Fruit fly (Drosophila melanogaster) whole organism, adult: Measurements from ENCODE around the gene CG6443.

Source experiments
- CG11617 ChIP-seq: fragments of 200-800 bp; sonication (Bioruptor generic); optimal IDR thresholded peaks from 2 replicates; lab custom pipeline; 2017; ENCODE audit warnings: mild to moderate bottlenecking, missing biosample characterization, missing genetic modification reagents, missing genetic modification characterization
- CG1620 ChIP-seq: fragments of 200-800 bp; sonication (Bioruptor generic); optimal IDR thresholded peaks from 2 replicates; lab custom pipeline; 2016; ENCODE audit warnings: missing biosample characterization, missing genetic modification characterization
- CG7101 ChIP-seq: fragments of 200-800 bp; sonication (Bioruptor generic); optimal IDR thresholded peaks from 2 replicates; lab custom pipeline; 2018; ENCODE audit warnings: missing biosample characterization, mild to moderate bottlenecking, missing genetic modification characterization, moderate library complexity
- Clk ChIP-seq: fragments of 200-800 bp; sonication (Bioruptor generic); optimal IDR thresholded peaks from 2 replicates; lab custom pipeline; 2017; ENCODE audit warnings: missing biosample characterization, missing genetic modification characterization
- Hr96 ChIP-seq: fragments of 200-800 bp; sonication (Bioruptor generic); optimal IDR thresholded peaks from 2 replicates; lab custom pipeline; 2016; ENCODE audit warnings: missing biosample characterization, missing genetic modification characterization
- Mnt ChIP-seq: fragments of 200-800 bp; sonication (Bioruptor generic); optimal IDR thresholded peaks from 2 replicates; lab custom pipeline; 2016; ENCODE audit warnings: missing biosample characterization, mild to moderate bottlenecking, missing genetic modification characterization
- bab1 ChIP-seq: fragments of 200-800 bp; sonication (Bioruptor generic); optimal IDR thresholded peaks from 3 replicates; lab custom pipeline; 2019; ENCODE audit warnings: missing biosample characterization, mild to moderate bottlenecking, missing genetic modification characterization, moderate library complexity
- kay ChIP-seq: fragments of 200-800 bp; sonication (Bioruptor generic); peaks from one replicate; lab custom pipeline; 2016; ENCODE audit warnings: missing biosample characterization, missing genetic modification characterization, borderline replicate concordance
- pad ChIP-seq: fragments of 200-800 bp; sonication (Bioruptor generic); optimal IDR thresholded peaks from 3 replicates; lab custom pipeline; 2017; ENCODE audit warnings: missing biosample characterization, missing genetic modification characterization, mild to moderate bottlenecking, moderate library complexity, missing genetic modification reagents
- tj ChIP-seq: fragments of 200-800 bp; sonication (Bioruptor generic); optimal IDR thresholded peaks from 3 replicates; lab custom pipeline; 2017; ENCODE audit warnings: missing biosample characterization, mild to moderate bottlenecking, missing genetic modification characterization, moderate library complexity
- toe ChIP-seq: fragments of 200-800 bp; sonication (Bioruptor generic); optimal IDR thresholded peaks from 2 replicates; lab custom pipeline; 2016; ENCODE audit warnings: missing biosample characterization, missing genetic modification characterization

DNA sequence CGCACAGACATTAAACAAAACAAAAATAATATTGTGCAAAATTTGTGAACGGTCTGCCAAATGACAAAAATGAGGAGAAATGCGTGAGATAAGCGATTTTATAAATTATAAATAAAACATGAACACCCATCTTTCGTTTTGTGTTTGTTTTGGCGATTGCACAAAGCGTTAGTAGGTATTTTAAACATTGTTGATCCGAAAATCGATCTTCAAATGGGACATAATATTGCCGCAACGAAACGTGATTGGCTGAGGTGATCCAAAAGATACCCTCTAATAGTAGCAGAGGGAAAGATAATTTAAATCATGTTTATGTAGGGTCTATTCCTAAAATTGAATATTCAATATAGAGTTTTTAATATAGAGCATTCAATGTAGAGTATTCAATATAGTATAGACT lies 49.2 kb upstream of the CG6443 start:
- TF ChIP-seq Mnt (GFP tag; lab: Kevin White, UChicago) (no peak), Clk (GFP tag; lab: Kevin White, UChicago) (no peak), Hr96 (GFP tag; lab: Kevin White, UChicago) (no peak), CG7101 (no peak), bab1 (no peak), CG11617 (no peak), tj (GFP tag; lab: Kevin White, UChicago) (no peak), kay (GFP tag; lab: Kevin White, UChicago) (peak; percentile 73), CG1620 (GFP tag; lab: Kevin White, UChicago) (no peak), toe (GFP tag; lab: Kevin White, UChicago) (no peak), pad (no peak)
